Worm (Caenorhabditis elegans): ENCODE measurements around the gene Y45F3A.9.

DNA sequence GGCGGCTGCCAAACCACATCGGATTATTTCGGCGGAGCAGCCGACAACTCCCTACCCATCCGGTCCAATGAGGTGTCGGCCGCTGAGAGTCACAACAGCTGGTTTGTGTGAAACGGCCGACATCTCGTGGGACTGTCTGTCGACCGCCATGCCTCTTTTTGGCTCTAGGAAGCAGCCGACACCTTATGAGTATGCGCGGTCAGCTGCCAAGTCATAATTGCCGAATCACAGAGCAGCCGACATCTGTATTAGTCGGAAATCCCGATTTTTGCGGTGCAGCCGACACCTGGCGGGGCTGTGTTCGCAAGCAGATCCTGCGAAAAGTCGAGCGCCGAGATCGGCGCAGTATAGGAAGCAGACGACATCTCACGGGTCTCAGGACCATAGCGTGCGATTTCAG is 2.9 kb downstream of the Y45F3A.9 start:
- TF ChIP-seq xbp-1 (tag; optimal IDR thresholded peaks at IDR 0.05) (no peak), aly-2 (tag; optimal IDR thresholded peaks at IDR 0.05) (no peak), lin-13 (GFP tag; optimal IDR thresholded peaks at IDR 0.05) (no peak), nhr-76 (tag; optimal IDR thresholded peaks at IDR 0.05) (no peak), snpc-4 (tag; optimal IDR thresholded peaks at IDR 0.05) (no peak), fkh-10 (GFP tag; optimal IDR thresholded peaks at IDR 0.05) (no peak)

All from whole organism, L1 larva.